Fruit fly (Drosophila melanogaster) whole organism, embryonic: ENCODE measurements around the gene CG46462.
A peak's percentile ranks its signal among the peaks of the same experiment; 100 is the strongest.

Experiments used
- Awh ChIP-seq: fragments of 200-800 bp; sonication (Bioruptor generic); IDR thresholded peaks from 2 replicates; pipeline ENCODE4, ENCODE4 v1.3.6; 2022; ENCODE audit warnings: missing biosample characterization, missing genetic modification characterization
- Bgb ChIP-seq: fragments of 200-800 bp; sonication (Bioruptor generic); IDR thresholded peaks from 2 replicates; pipeline ENCODE4 v1.3.6; 2022; ENCODE audit warnings: missing biosample characterization, missing genetic modification characterization; ENCODE audit not compliant: partially characterized antibody
- Blimp-1 ChIP-seq: fragments of 200-800 bp; sonication (Bioruptor generic); optimal IDR thresholded peaks from 3 replicates; lab custom pipeline; 2018; ENCODE audit warnings: missing biosample characterization, missing genetic modification characterization, mild to moderate bottlenecking, moderate library complexity, missing genetic modification reagents
- BtbVII ChIP-seq: fragments of 200-800 bp; sonication (Bioruptor generic); optimal IDR thresholded peaks from 3 replicates; lab custom pipeline; 2017; ENCODE audit warnings: missing biosample characterization, mild to moderate bottlenecking, missing genetic modification characterization
- CG11085 ChIP-seq: fragments of 200-800 bp; sonication (Bioruptor generic); IDR thresholded peaks from 2 replicates; pipeline ENCODE4 v1.3.6; 2022; ENCODE audit warnings: missing biosample characterization, missing genetic modification characterization
- CG12942 ChIP-seq: fragments of 200-800 bp; sonication (Bioruptor generic); optimal IDR thresholded peaks from 3 replicates; lab custom pipeline; 2016; ENCODE audit warnings: missing biosample characterization, missing genetic modification characterization
- CG15514 ChIP-seq: fragments of 200-800 bp; sonication (Bioruptor generic); optimal IDR thresholded peaks from 3 replicates; lab custom pipeline; 2017; ENCODE audit warnings: missing biosample characterization, missing genetic modification characterization, mild to moderate bottlenecking, moderate library complexity, missing genetic modification reagents
- CG1603 ChIP-seq: fragments of 200-800 bp; sonication (Bioruptor generic); optimal IDR thresholded peaks from 2 replicates; lab custom pipeline; 2019; ENCODE audit warnings: missing biosample characterization, mild to moderate bottlenecking, missing genetic modification characterization, moderate library complexity
- CG1647 ChIP-seq: fragments of 200-800 bp; sonication (Bioruptor generic); optimal IDR thresholded peaks from 3 replicates; lab custom pipeline; 2016; ENCODE audit warnings: missing biosample characterization, missing genetic modification characterization
- CG17802 ChIP-seq: fragments of 200-800 bp; sonication (Bioruptor generic); optimal IDR thresholded peaks from 2 replicates; lab custom pipeline; 2018; ENCODE audit warnings: missing biosample characterization, mild to moderate bottlenecking, missing genetic modification characterization, moderate library complexity
- CG17912 ChIP-seq: fragments of 200-800 bp; sonication (Bioruptor generic); optimal IDR thresholded peaks from 2 replicates; lab custom pipeline; 2018; ENCODE audit warnings: missing biosample characterization, mild to moderate bottlenecking, missing genetic modification characterization
- CG2678 ChIP-seq: fragments of 200-800 bp; sonication (Bioruptor generic); optimal IDR thresholded peaks from 3 replicates; lab custom pipeline; 2019; ENCODE audit warnings: missing biosample characterization, mild to moderate bottlenecking, missing genetic modification characterization, moderate library complexity
- CG34224 ChIP-seq: fragments of 200-800 bp; sonication (Bioruptor generic); IDR thresholded peaks from 3 replicates; pipeline ENCODE4 v1.3.6; 2022; ENCODE audit warnings: missing biosample characterization, missing genetic modification characterization; ENCODE audit not compliant: partially characterized antibody
- CG34376 ChIP-seq: fragments of 200-800 bp; sonication (Bioruptor generic); optimal IDR thresholded peaks from 2 replicates; lab custom pipeline; 2018; ENCODE audit warnings: missing biosample characterization, mild to moderate bottlenecking, missing genetic modification characterization
- CG3838 ChIP-seq: fragments of 200-800 bp; sonication (Bioruptor generic); optimal IDR thresholded peaks from 3 replicates; lab custom pipeline; 2016; ENCODE audit warnings: missing biosample characterization, missing genetic modification characterization
- CG42726 ChIP-seq: fragments of 200-800 bp; sonication (Bioruptor generic); IDR thresholded peaks from 2 replicates; pipeline ENCODE4 v1.3.6; 2022; ENCODE audit warnings: missing biosample characterization, missing genetic modification characterization; ENCODE audit not compliant: partially characterized antibody
- CG4617 ChIP-seq: fragments of 200-800 bp; sonication (Bioruptor generic); optimal IDR thresholded peaks from 3 replicates; lab custom pipeline; 2016; ENCODE audit warnings: missing biosample characterization, missing genetic modification characterization, borderline replicate concordance
- CG9797 ChIP-seq: fragments of 200-800 bp; sonication (Bioruptor generic); optimal IDR thresholded peaks from 3 replicates; lab custom pipeline; 2018; ENCODE audit warnings: missing biosample characterization, mild to moderate bottlenecking, missing genetic modification characterization
- E2f1 ChIP-seq: fragments of 200-800 bp; sonication (Bioruptor generic); IDR thresholded peaks from 2 replicates; pipeline ENCODE4 v1.3.6; 2022; ENCODE audit warnings: missing biosample characterization, missing genetic modification characterization
- E2f2 ChIP-seq: fragments of 200-800 bp; sonication (Bioruptor generic); IDR thresholded peaks from 2 replicates; pipeline ENCODE4 v1.3.6; 2022; ENCODE audit warnings: missing biosample characterization, missing genetic modification characterization
- Fer1 ChIP-seq: fragments of 200-800 bp; sonication (Bioruptor generic); optimal IDR thresholded peaks from 2 replicates; lab custom pipeline; 2017; ENCODE audit warnings: missing biosample characterization, mild to moderate bottlenecking, missing genetic modification characterization
- HmgZ ChIP-seq: fragments of 200-800 bp; sonication (Bioruptor generic); optimal IDR thresholded peaks from 2 replicates; lab custom pipeline; 2018; ENCODE audit warnings: missing biosample characterization, mild to moderate bottlenecking, missing genetic modification characterization
- Hsf ChIP-seq: fragments of 200-800 bp; sonication (Bioruptor generic); optimal IDR thresholded peaks from 3 replicates; lab custom pipeline; 2016; ENCODE audit warnings: missing biosample characterization, missing genetic modification characterization
- MESR4 ChIP-seq: fragments of 200-800 bp; sonication (Bioruptor generic); optimal IDR thresholded peaks from 2 replicates; lab custom pipeline; 2018; ENCODE audit warnings: missing biosample characterization, mild to moderate bottlenecking, missing genetic modification characterization, moderate library complexity
- Mad ChIP-seq: fragments of 200-800 bp; sonication (Bioruptor generic); optimal IDR thresholded peaks from 2 replicates; lab custom pipeline; 2016; ENCODE audit warnings: missing biosample characterization, missing genetic modification characterization
- Mes4 ChIP-seq: fragments of 200-800 bp; sonication (Bioruptor generic); optimal IDR thresholded peaks from 2 replicates; lab custom pipeline; 2016; ENCODE audit warnings: missing biosample characterization, missing genetic modification characterization
- NC2β ChIP-seq: fragments of 200-800 bp; sonication (Bioruptor generic); optimal IDR thresholded peaks from 2 replicates; lab custom pipeline; 2016; ENCODE audit warnings: missing biosample characterization, missing genetic modification characterization
- Rfx ChIP-seq: fragments of 200-800 bp; sonication (Bioruptor generic); IDR thresholded peaks from 2 replicates; pipeline ENCODE4 v1.3.6; 2022; ENCODE audit warnings: missing biosample characterization, missing genetic modification characterization
- Sry-δ ChIP-seq: fragments of 200-800 bp; sonication (Bioruptor generic); optimal IDR thresholded peaks from 2 replicates; lab custom pipeline; 2016; ENCODE audit warnings: missing biosample characterization, missing genetic modification characterization
- Xbp1 ChIP-seq: fragments of 200-800 bp; sonication (Bioruptor generic); optimal IDR thresholded peaks from 3 replicates; lab custom pipeline; 2016; ENCODE audit warnings: missing biosample characterization, mild to moderate bottlenecking, missing genetic modification characterization
- YL-1 ChIP-seq: fragments of 200-800 bp; sonication (Bioruptor generic); optimal IDR thresholded peaks from 3 replicates; lab custom pipeline; 2017; ENCODE audit warnings: missing biosample characterization, mild to moderate bottlenecking, missing genetic modification characterization
- al ChIP-seq: fragments of 200-800 bp; sonication (Bioruptor generic); IDR thresholded peaks from 2 replicates; pipeline ENCODE4 v1.3.6; 2022; ENCODE audit warnings: missing biosample characterization, missing genetic modification characterization
- bcd ChIP-seq: fragments of 200-800 bp; sonication (Bioruptor generic); optimal IDR thresholded peaks from 2 replicates; lab custom pipeline; 2017; ENCODE audit warnings: missing biosample characterization, mild to moderate bottlenecking, missing genetic modification characterization
- caup ChIP-seq: fragments of 200-800 bp; sonication (Bioruptor generic); optimal IDR thresholded peaks from 3 replicates; lab custom pipeline; 2017; ENCODE audit warnings: missing biosample characterization, mild to moderate bottlenecking, missing genetic modification characterization, moderate library complexity; ENCODE audit not compliant: severe bottlenecking
- dpn ChIP-seq, 2 experiments: fragments of 200-800 bp; sonication (Bioruptor generic); optimal IDR thresholded peaks; 3 replicates each; lab custom pipeline; 2016; ENCODE audit warnings: missing biosample characterization in 2 of 2, missing genetic modification characterization in 2 of 2
- gfzf ChIP-seq: fragments of 200-800 bp; sonication (Bioruptor generic); optimal IDR thresholded peaks from 2 replicates; lab custom pipeline; 2016; ENCODE audit warnings: missing biosample characterization, mild to moderate bottlenecking, missing genetic modification characterization, moderate library complexity
- h ChIP-seq: fragments of >200 bp; optimal IDR thresholded peaks from 2 replicates; lab custom pipeline; 2017
- her ChIP-seq: fragments of 200-800 bp; sonication (Bioruptor generic); optimal IDR thresholded peaks from 2 replicates; lab custom pipeline; 2016; ENCODE audit warnings: missing biosample characterization, missing genetic modification characterization
- inv ChIP-seq: fragments of 200-800 bp; sonication (Bioruptor generic); IDR thresholded peaks from 2 replicates; pipeline ENCODE4 v1.3.6; 2022; ENCODE audit warnings: missing biosample characterization, missing genetic modification characterization; ENCODE audit not compliant: partially characterized antibody
- lola ChIP-seq, 3 experiments: fragments of >200 bp in 2 of 3; fragments of 200-800 bp in 1 of 3; sonication (Bioruptor generic) in 1 of 3; optimal IDR thresholded peaks; 2 replicates each; lab custom pipeline; 2017 to 2019; ENCODE audit warnings: missing biosample characterization in 3 of 3, missing genetic modification characterization in 3 of 3, mild to moderate bottlenecking in 1 of 3, moderate library complexity in 1 of 3
- mirr ChIP-seq: fragments of 200-800 bp; sonication (Bioruptor generic); optimal IDR thresholded peaks from 3 replicates; lab custom pipeline; 2018; ENCODE audit warnings: missing biosample characterization, mild to moderate bottlenecking, missing genetic modification characterization
- oc ChIP-seq: fragments of 200-800 bp; sonication (Bioruptor generic); optimal IDR thresholded peaks from 2 replicates; lab custom pipeline; 2018; ENCODE audit warnings: missing biosample characterization, mild to moderate bottlenecking, missing genetic modification characterization, moderate library complexity
- onecut ChIP-seq: fragments of 200-800 bp; sonication (Bioruptor generic); IDR thresholded peaks from 2 replicates; pipeline ENCODE4 v1.3.6; 2022; ENCODE audit warnings: missing biosample characterization, missing genetic modification characterization
- pfk ChIP-seq: fragments of 200-800 bp; sonication (Bioruptor generic); optimal IDR thresholded peaks from 2 replicates; lab custom pipeline; 2018; ENCODE audit warnings: missing biosample characterization, mild to moderate bottlenecking, missing genetic modification characterization, moderate library complexity
- phol ChIP-seq: fragments of 200-800 bp; sonication (Bioruptor generic); optimal IDR thresholded peaks from 3 replicates; lab custom pipeline; 2018; ENCODE audit warnings: missing biosample characterization, mild to moderate bottlenecking, missing genetic modification characterization, moderate library complexity
- so ChIP-seq: fragments of 200-800 bp; sonication (Bioruptor generic); IDR thresholded peaks from 3 replicates; pipeline ENCODE4 v1.3.6; 2022; ENCODE audit warnings: missing biosample characterization, missing genetic modification characterization
- tll ChIP-seq, 2 experiments: fragments of 200-800 bp in 1 of 2; fragments of >200 bp in 1 of 2; sonication (Bioruptor generic) in 1 of 2; optimal IDR thresholded peaks; 2 replicates each; lab custom pipeline; 2017 to 2019; ENCODE audit warnings: missing biosample characterization in 2 of 2, missing genetic modification characterization in 2 of 2, mild to moderate bottlenecking in 1 of 2, moderate library complexity in 1 of 2
- unc-4 ChIP-seq: fragments of 200-800 bp; sonication (Bioruptor generic); IDR thresholded peaks from 2 replicates; pipeline ENCODE4 v1.3.6; 2022; ENCODE audit warnings: missing biosample characterization, missing genetic modification characterization; ENCODE audit not compliant: partially characterized antibody
- zen ChIP-seq: fragments of 200-800 bp; sonication (Bioruptor generic); optimal IDR thresholded peaks from 3 replicates; lab custom pipeline; 2018; ENCODE audit warnings: missing biosample characterization, mild to moderate bottlenecking, missing genetic modification characterization, moderate library complexity

CG46462 gene

dm6 chr3L:19910054-19910414 is 21.5 kb upstream of the CG46462 start, which contains the start of the genes Mi-2 and Prp3 (continued):
- peak; percentile 86 for TF ChIP-seq CG9797 (GFP tag; lab: Kevin White, UChicago)
- TF ChIP-seq dpn (GFP tag; optimal IDR thresholded peaks at IDR 0.05; lab: Kevin White, UChicago), result peak in 1 of 2 experiments; percentile 17
- TF ChIP-seq her (GFP tag; lab: Kevin White, UChicago), result peak; percentile 47
- no peak for TF ChIP-seq h (lab: Kevin White, UChicago)
- 0 out of 2 replicates have a peak, but pooled peaks have one; percentile 14 for TF ChIP-seq E2f1 (GFP tag; lab: Robert Waterston, UW)
- TF ChIP-seq YL-1 (GFP tag; lab: Kevin White, UChicago), result peak; percentile 94
- no peak for TF ChIP-seq CG11085 (GFP tag; lab: Robert Waterston, UW)
- TF ChIP-seq CG34376 (GFP tag; lab: Kevin White, UChicago), result peak; percentile 51
- TF ChIP-seq CG4617, result peak; percentile 95
- TF ChIP-seq CG42726 (GFP tag; lab: Robert Waterston, UW), result 0 out of 2 replicates have a peak, but pooled peaks have one; percentile 40
- TF ChIP-seq CG1603 (tag; lab: Kevin White, UChicago), result peak; percentile 51
- no peak for TF ChIP-seq mirr (GFP tag; lab: Kevin White, UChicago)
- peak; percentile 69 for TF ChIP-seq HmgZ (tag; lab: Kevin White, UChicago)
- peak; percentile 28 for TF ChIP-seq zen (tag; lab: Kevin White, UChicago)
- peak; percentile 15; the same call in 1 of the 2 replicates for TF ChIP-seq onecut (GFP tag; lab: Robert Waterston, UW)
- TF ChIP-seq Mes4 (GFP tag; lab: Kevin White, UChicago), result peak; percentile 7
- peak; percentile 81 for TF ChIP-seq MESR4 (GFP tag; lab: Kevin White, UChicago)
- TF ChIP-seq CG34224 (GFP tag; lab: Robert Waterston, UW), result peak; percentile 40; the same call in 1 of the 3 replicates
- peak; percentile 40 for TF ChIP-seq pfk (GFP tag; lab: Kevin White, UChicago)
- TF ChIP-seq Rfx (GFP tag; lab: Robert Waterston, UW), result peak; percentile 65
- TF ChIP-seq bcd, result peak; percentile 7
- no peak for TF ChIP-seq CG2678 (tag; lab: Kevin White, UChicago)
- TF ChIP-seq so (GFP tag; lab: Robert Waterston, UW), result no peak
- peak; percentile 42 for TF ChIP-seq CG17912 (GFP tag; lab: Kevin White, UChicago)
- TF ChIP-seq lola (GFP tag; optimal IDR thresholded peaks at IDR 0.05; lab: Kevin White, UChicago), result no peak
- peak; percentile 28 for TF ChIP-seq Xbp1 (GFP tag; lab: Kevin White, UChicago)
- peak; percentile 62 for TF ChIP-seq E2f2 (GFP tag; lab: Robert Waterston, UW)
- TF ChIP-seq inv, result no peak
- peak; percentile 3 for TF ChIP-seq CG1647 (GFP tag; lab: Kevin White, UChicago)
- TF ChIP-seq unc-4, result no peak
- TF ChIP-seq gfzf (GFP tag; lab: Kevin White, UChicago), result peak; percentile 73
- TF ChIP-seq tll (GFP tag; optimal IDR thresholded peaks at IDR 0.05; lab: Kevin White, UChicago), result peak in 1 of 2 experiments; percentile 11
- TF ChIP-seq CG17802 (tag; lab: Kevin White, UChicago), result no peak
- TF ChIP-seq Blimp-1 (GFP tag; lab: Kevin White, UChicago), result no peak
- no peak for TF ChIP-seq CG3838 (GFP tag; lab: Kevin White, UChicago)
- TF ChIP-seq Fer1 (GFP tag; lab: Kevin White, UChicago), result peak; percentile 38
- TF ChIP-seq Sry-δ (GFP tag; lab: Kevin White, UChicago), result peak; percentile 68
- peak; percentile 21 for TF ChIP-seq Hsf (GFP tag; lab: Kevin White, UChicago)
- TF ChIP-seq caup (GFP tag; lab: Kevin White, UChicago), result peak; percentile 40
- TF ChIP-seq Awh (GFP tag; lab: Robert Waterston, UW), result no peak
- no peak for TF ChIP-seq CG12942 (GFP tag; lab: Kevin White, UChicago)
- peak; percentile 1 for TF ChIP-seq oc
- TF ChIP-seq BtbVII (GFP tag; lab: Kevin White, UChicago), result no peak
- peak; percentile 72 for TF ChIP-seq CG15514 (GFP tag; lab: Kevin White, UChicago)
- TF ChIP-seq NC2β (GFP tag; lab: Kevin White, UChicago), result peak; percentile 52
- no peak for TF ChIP-seq al
- peak; percentile 53; the same call in 1 of the 2 replicates for TF ChIP-seq Bgb (GFP tag; lab: Robert Waterston, UW)
- peak; percentile 32 for TF ChIP-seq Mad (GFP tag; lab: Kevin White, UChicago)
- TF ChIP-seq phol (tag; lab: Kevin White, UChicago), result peak; percentile 99
